Worm (Caenorhabditis elegans): Measurements from ENCODE around the gene ins-16.

DNA sequence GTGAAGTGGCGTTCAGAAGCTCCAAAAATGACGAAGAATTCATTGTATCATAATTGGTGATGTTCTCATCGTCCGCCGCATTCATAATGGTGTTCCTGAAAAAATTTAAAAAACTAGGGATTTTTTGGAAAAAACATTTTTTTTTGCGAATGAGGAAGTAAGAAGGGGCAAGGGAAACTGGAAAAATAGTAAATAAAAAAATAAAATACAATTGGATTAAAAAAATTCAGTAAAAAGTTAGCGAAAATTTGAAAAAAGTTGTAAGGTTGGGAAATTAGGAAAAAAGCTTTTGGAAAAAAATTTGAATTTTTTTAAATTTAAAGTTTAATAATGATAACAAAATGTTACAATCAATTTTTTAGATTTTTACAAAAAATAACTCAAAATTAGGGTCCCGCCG lies 39.3 kb downstream of the ins-16 start, which contains the start of gene ckr-2:
- TF ChIP-seq sptf-1 (tag; optimal IDR thresholded peaks at IDR 0.05) (no peak), aly-2 (tag; optimal IDR thresholded peaks at IDR 0.05) (no peak), unc-98 (GFP tag; IDR thresholded peaks at IDR 0.05) (no peak), elt-3 (tag; optimal IDR thresholded peaks at IDR 0.05) (no peak), swsn-7 (tag; optimal IDR thresholded peaks at IDR 0.05) (no peak), ceh-82 (tag; optimal IDR thresholded peaks at IDR 0.05) (no peak), zip-4 (GFP tag; optimal IDR thresholded peaks at IDR 0.05) (no peak), unc-62 (GFP tag; optimal IDR thresholded peaks at IDR 0.05) (no peak), ceh-88 (GFP tag; IDR thresholded peaks at IDR 0.05) (no peak), ztf-11 (tag; optimal IDR thresholded peaks at IDR 0.05) (no peak), mef-2 (tag; optimal IDR thresholded peaks at IDR 0.05) (no peak), tbx-2 (tag; optimal IDR thresholded peaks at IDR 0.05) (no peak), elt-2 (tag; optimal IDR thresholded peaks at IDR 0.05) (no peak), snpc-4 (tag; optimal IDR thresholded peaks at IDR 0.05) (no peak)

All from whole organism, L1 larva.